Worm (Caenorhabditis elegans): Measurements from ENCODE around the gene hgrs-1.

Gene hgrs-1

DNA sequence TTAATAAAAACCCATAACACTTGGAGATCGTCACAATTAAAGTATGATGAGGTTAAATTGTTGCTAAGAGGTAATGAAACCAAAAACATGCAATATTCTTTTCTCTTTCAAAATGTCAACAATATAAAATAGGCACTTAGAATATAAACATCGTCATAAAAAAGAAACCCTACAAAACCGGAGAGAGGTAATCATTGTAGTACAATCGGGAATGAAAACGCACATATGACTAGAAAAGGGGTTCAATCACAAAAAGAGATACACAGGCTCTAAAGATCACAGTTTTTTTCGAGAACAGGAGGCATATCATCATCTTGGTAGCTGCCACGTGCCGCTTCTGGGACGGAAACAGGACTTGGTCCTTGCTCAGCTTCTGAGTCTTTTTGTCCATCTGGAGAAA is 20.6 kb upstream of the hgrs-1 start:
- TF ChIP-seq sea-2 (GFP tag; IDR thresholded peaks at IDR 0.05) (no peak), atf-7 (tag; optimal IDR thresholded peaks at IDR 0.05) (peak; percentile 2), efl-1 (GFP tag; optimal IDR thresholded peaks at IDR 0.05) (no peak), rcor-1 (GFP tag; IDR thresholded peaks at IDR 0.05) (no peak), ceh-58 (GFP tag; IDR thresholded peaks at IDR 0.05) (no peak), ztf-22 (GFP tag; optimal IDR thresholded peaks at IDR 0.05) (no peak), unc-62 (GFP tag; optimal IDR thresholded peaks at IDR 0.05) (no peak), D2030.7 (GFP tag; IDR thresholded peaks at IDR 0.05) (no peak), let-526 (GFP tag; IDR thresholded peaks at IDR 0.05) (no peak), F52B5.7 (tag; optimal IDR thresholded peaks at IDR 0.05) (no peak), hmg-1.2 (GFP tag; IDR thresholded peaks at IDR 0.05) (0 out of 2 replicates have a peak, but pooled peaks have one; percentile 3), snpc-3.4 (tag; optimal IDR thresholded peaks at IDR 0.05) (no peak), mcd-1 (GFP tag; IDR thresholded peaks at IDR 0.05) (no peak), madf-8 (GFP tag; conservative IDR thresholded peaks at IDR 0.05) (no peak), xnd-1 (tag; optimal IDR thresholded peaks at IDR 0.05) (no peak), ztf-25 (GFP tag; IDR thresholded peaks at IDR 0.05) (no peak), B0336.3 (GFP tag; IDR thresholded peaks at IDR 0.05) (peak; percentile 59; the same call in 1 of the 2 replicates), nhr-90 (tag; optimal IDR thresholded peaks at IDR 0.05) (no peak), dpff-1 (tag; optimal IDR thresholded peaks at IDR 0.05) (no peak), F55B11.4 (tag; optimal IDR thresholded peaks at IDR 0.05; ENCODE audit: borderline replicate concordance, insufficient read depth) (no peak), Y53G8AR.9 (GFP tag; conservative IDR thresholded peaks at IDR 0.05) (no peak; the same call in 1 of the 2 replicates), ceh-91 (GFP tag; IDR thresholded peaks at IDR 0.05) (no peak), pbrm-1 (GFP tag; IDR thresholded peaks at IDR 0.05) (no peak), B0035.1 (tag; optimal IDR thresholded peaks at IDR 0.05) (no peak), madf-3 (GFP tag; IDR thresholded peaks at IDR 0.05) (no peak), nhr-27 (tag; optimal IDR thresholded peaks at IDR 0.05) (no peak), attf-5 (GFP tag; optimal IDR thresholded peaks at IDR 0.05) (peak; percentile 10), ceh-40 (GFP tag; IDR thresholded peaks at IDR 0.05) (no peak), F39B2.1 (GFP tag; IDR thresholded peaks at IDR 0.05) (no peak), F22D6.2 (tag; optimal IDR thresholded peaks at IDR 0.05) (no peak), K12H6.12 (tag; optimal IDR thresholded peaks at IDR 0.05) (no peak), mel-28 (tag; optimal IDR thresholded peaks at IDR 0.05; ENCODE audit: borderline replicate concordance) (peak; percentile 44), lin-35 (GFP tag; optimal IDR thresholded peaks at IDR 0.05) (no peak), ceh-100 (GFP tag; IDR thresholded peaks at IDR 0.05) (no peak), attf-6 (GFP tag; IDR thresholded peaks at IDR 0.05) (no peak; the same call in 1 of the 2 replicates), egl-18 (GFP tag; IDR thresholded peaks at IDR 0.05) (no peak), lin-26 (GFP tag; IDR thresholded peaks at IDR 0.05) (no peak), rec-8 (tag; optimal IDR thresholded peaks at IDR 0.05) (no peak)

DNA sequence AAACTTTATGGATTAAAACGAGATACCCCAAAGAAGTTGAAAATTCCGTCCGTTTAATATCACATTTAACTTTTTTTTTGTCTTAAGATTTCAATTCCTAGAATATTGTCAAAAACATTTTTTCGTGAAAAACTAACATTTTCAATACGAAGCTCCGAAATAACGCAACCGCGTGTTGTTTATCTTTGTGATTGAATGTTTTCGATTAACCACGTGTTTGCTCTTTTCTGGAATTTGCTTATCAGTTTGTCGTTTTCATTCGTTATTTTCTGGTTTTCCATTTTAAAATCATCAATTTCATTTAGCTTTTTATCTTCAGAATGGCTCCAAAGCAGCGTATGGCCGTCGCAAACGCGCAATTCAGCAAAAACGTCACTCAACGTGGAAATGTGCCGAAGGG is 19.5 kb upstream of the hgrs-1 start, which contains the start of gene serp-1.2:
Gene serp-1.2, plus strand, starts transcription at position 318 of the 400 bp plus-strand sequence.
- TF ChIP-seq madf-8 (GFP tag; conservative IDR thresholded peaks at IDR 0.05): no peak
- no peak for TF ChIP-seq lin-40 (tag; optimal IDR thresholded peaks at IDR 0.05)
- TF ChIP-seq egl-18 (GFP tag; IDR thresholded peaks at IDR 0.05): no peak
- no peak for TF ChIP-seq F55B11.4 (tag; optimal IDR thresholded peaks at IDR 0.05; ENCODE audit: borderline replicate concordance, insufficient read depth)
- TF ChIP-seq ama-1 (optimal IDR thresholded peaks at IDR 0.05): no peak
- TF ChIP-seq ama-1 (GFP tag; optimal IDR thresholded peaks at IDR 0.05): no peak
- no peak for TF ChIP-seq xnd-1 (tag; optimal IDR thresholded peaks at IDR 0.05)
- no peak for TF ChIP-seq F57C9.4 (tag; optimal IDR thresholded peaks at IDR 0.05)
- peak in 1 of 2 experiments; percentile 51 for TF ChIP-seq let-607 (tag; optimal IDR thresholded peaks at IDR 0.05)
- no peak for TF ChIP-seq tbp1 (GFP tag; optimal IDR thresholded peaks at IDR 0.05)
- peak; percentile 66 for TF ChIP-seq nhr-80 (tag; optimal IDR thresholded peaks at IDR 0.05)
- TF ChIP-seq F23B12.7 (tag; optimal IDR thresholded peaks at IDR 0.05; ENCODE audit: insufficient read depth): no peak
- TF ChIP-seq snpc-4 (GFP tag; optimal IDR thresholded peaks at IDR 0.05): no peak
- peak in 1 of 4 experiments; percentile 9 for TF ChIP-seq snpc-4 (tag; optimal IDR thresholded peaks at IDR 0.05)
- peak; percentile 85 for TF ChIP-seq attf-3 (GFP tag; conservative IDR thresholded peaks at IDR 0.05)
- TF ChIP-seq F33H1.4 (GFP tag; IDR thresholded peaks at IDR 0.05): no peak
- no peak for TF ChIP-seq lin-54 (GFP tag; optimal IDR thresholded peaks at IDR 0.05)
